Fruit fly (Drosophila melanogaster): ENCODE results near the gene brwl.

Gene brwl

dm6 chr2L:9564527-9564926, 4.2 kb upstream of the brwl start (continued):
- TF ChIP-seq CG13775 (GFP tag; optimal IDR thresholded peaks at IDR 0.05) (peak; percentile 13), CG3847 (GFP tag; IDR thresholded peaks at IDR 0.05) (0 out of 2 replicates have a peak, but pooled peaks have one; percentile 18), zen (tag; optimal IDR thresholded peaks at IDR 0.05) (no peak), Hr51 (GFP tag; optimal IDR thresholded peaks at IDR 0.05) (peak in 1 of 2 experiments; percentile 74), CG17568 (GFP tag; optimal IDR thresholded peaks at IDR 0.05) (no peak), CG7987 (GFP tag; optimal IDR thresholded peaks at IDR 0.05) (no peak), CG2116 (GFP tag; optimal IDR thresholded peaks at IDR 0.05) (no peak), CG12659 (GFP tag; optimal IDR thresholded peaks at IDR 0.05) (peak; percentile 31), ranshi (GFP tag; IDR thresholded peaks at IDR 0.05) (no peak), jing (GFP tag; optimal IDR thresholded peaks at IDR 0.05) (no peak), Tbp (GFP tag; optimal IDR thresholded peaks at IDR 0.05) (no peak), CG4404 (GFP tag; IDR thresholded peaks at IDR 0.05) (no peak), CG4617 (GFP tag; optimal IDR thresholded peaks at IDR 0.05; ENCODE audit: borderline replicate concordance) (no peak), Oli (tag; optimal IDR thresholded peaks at IDR 0.05) (peak; percentile 59), CG4424 (GFP tag; optimal IDR thresholded peaks at IDR 0.05) (no peak), fd96Cb (tag; optimal IDR thresholded peaks at IDR 0.05) (peak; percentile 32), NfI (GFP tag; optimal IDR thresholded peaks at IDR 0.05) (peak; percentile 12), CG11456 (GFP tag; IDR thresholded peaks at IDR 0.05) (no peak), Xbp1 (GFP tag; optimal IDR thresholded peaks at IDR 0.05) (peak; percentile 51), CG7357 (GFP tag; IDR thresholded peaks at IDR 0.05) (no peak), Abd-B (GFP tag; optimal IDR thresholded peaks at IDR 0.05) (peak; percentile 33), p53 (GFP tag; optimal IDR thresholded peaks at IDR 0.05) (no peak), Mad (GFP tag; optimal IDR thresholded peaks at IDR 0.05) (no peak), Bteb2 (GFP tag; optimal IDR thresholded peaks at IDR 0.05) (no peak), Hsf (GFP tag; optimal IDR thresholded peaks at IDR 0.05) (no peak), stwl (tag; optimal IDR thresholded peaks at IDR 0.05) (no peak), CG9437 (GFP tag; optimal IDR thresholded peaks at IDR 0.05) (peak; percentile 16), CG7372 (GFP tag; IDR thresholded peaks at IDR 0.05) (no peak), esg (GFP tag; conservative IDR thresholded peaks at IDR 0.05) (0 out of 2 replicates have a peak, but pooled peaks have one; percentile 24), odd (GFP tag; optimal IDR thresholded peaks at IDR 0.05) (no peak), sob (GFP tag; IDR thresholded peaks at IDR 0.05) (no peak), CG12236 (GFP tag; optimal IDR thresholded peaks at IDR 0.05) (no peak), nau (GFP tag; optimal IDR thresholded peaks at IDR 0.05) (peak; percentile 9), CG1529 (GFP tag; optimal IDR thresholded peaks at IDR 0.05) (no peak), az2 (GFP tag; optimal IDR thresholded peaks at IDR 0.05) (peak; percentile 8), pita (GFP tag; optimal IDR thresholded peaks at IDR 0.05) (no peak), CG17612 (GFP tag; IDR thresholded peaks at IDR 0.05) (no peak), Hr39 (optimal IDR thresholded peaks at IDR 0.05) (no peak), CG4360 (GFP tag; IDR thresholded peaks at IDR 0.05) (no peak), CG6854 (GFP tag; optimal IDR thresholded peaks at IDR 0.05) (peak; percentile 46), CG10267 (tag; optimal IDR thresholded peaks at IDR 0.05) (peak; percentile 12), sens-2 (GFP tag; IDR thresholded peaks at IDR 0.05) (no peak), eve (GFP tag; optimal IDR thresholded peaks at IDR 0.05) (peak in 1 of 2 experiments; percentile 31), CG17361 (GFP tag; IDR thresholded peaks at IDR 0.05) (peak; percentile 64), dimm (GFP tag; IDR thresholded peaks at IDR 0.05) (no peak), oc (tag; optimal IDR thresholded peaks at IDR 0.05) (no peak), pan (optimal IDR thresholded peaks at IDR 0.05) (no peak), pan (GFP tag; optimal IDR thresholded peaks at IDR 0.05 in 1 of 2, IDR thresholded peaks at IDR 0.05 in 1 of 2) (peak in 1 of 2 experiments; percentile 63), Atf-2 (GFP tag; optimal IDR thresholded peaks at IDR 0.05) (no peak), HHEX (GFP tag; optimal IDR thresholded peaks at IDR 0.05) (peak; percentile 42), emc (GFP tag; optimal IDR thresholded peaks at IDR 0.05) (no peak), mirr (GFP tag; optimal IDR thresholded peaks at IDR 0.05) (no peak)
